Worm (Caenorhabditis elegans) whole organism, L4 larva: ENCODE measurements around the gene nhr-156.
A peak's percentile ranks its signal among the peaks of the same experiment; 100 is the strongest.

Source experiments
- aha-1 ChIP-seq: fragments of 150-350 bp; peaks from one replicate; lab custom pipeline; 2014; ENCODE audit warnings: missing biosample characterization, missing genetic modification characterization
- aly-2 ChIP-seq: sonication (generic microtip); optimal IDR thresholded peaks from 2 replicates; lab custom pipeline; 2018; ENCODE audit warnings: missing biosample characterization, missing genetic modification characterization
- ceh-62 ChIP-seq: sonication (generic microtip); optimal IDR thresholded peaks from 2 replicates; lab custom pipeline; 2017; ENCODE audit warnings: missing biosample characterization, missing genetic modification characterization
- ceh-82 ChIP-seq: sonication (generic microtip); optimal IDR thresholded peaks from 2 replicates; lab custom pipeline; 2017; ENCODE audit warnings: missing biosample characterization, missing genetic modification characterization
- ces-1 ChIP-seq: fragments of 150-350 bp; sonication (generic microtip); optimal IDR thresholded peaks from 4 replicates; lab custom pipeline; 2014; ENCODE audit warnings: missing biosample characterization, missing genetic modification reagents, missing genetic modification characterization
- daf-16 ChIP-seq, 3 experiments: sonication (generic microtip); optimal IDR thresholded peaks; 2 replicates each; lab custom pipeline; 2016 to 2017; ENCODE audit warnings: missing genetic modification characterization in 3 of 3, missing genetic modification reagents in 3 of 3, mild to moderate bottlenecking in 2 of 3, missing compliant biosample characterization in 2 of 3, missing biosample characterization in 1 of 3, moderate library complexity in 1 of 3
- daf-19 ChIP-seq: fragments of 200-800 bp; sonication (Bioruptor generic); conservative IDR thresholded peaks from 2 replicates; pipeline ENCODE4 v1.3.6; 2022; ENCODE audit warnings: missing genetic modification characterization, missing compliant biosample characterization
- dmd-6 ChIP-seq: fragments of 200-800 bp; sonication (Bioruptor generic); IDR thresholded peaks from 2 replicates; pipeline ENCODE4 v1.3.6; 2022; ENCODE audit warnings: missing genetic modification reagents, missing genetic modification characterization, missing compliant biosample characterization
- dmd-8 ChIP-seq: fragments of 200-800 bp; sonication (Bioruptor generic); IDR thresholded peaks from 2 replicates; pipeline ENCODE4 v1.3.6; 2022; ENCODE audit warnings: missing genetic modification characterization, missing compliant biosample characterization
- dpl-1 ChIP-seq: fragments of 150-350 bp; optimal IDR thresholded peaks from 2 replicates; lab custom pipeline; 2014; ENCODE audit warnings: missing biosample characterization, missing genetic modification reagents, missing genetic modification characterization
- duxl-1 ChIP-seq: sonication (generic microtip); optimal IDR thresholded peaks from 2 replicates; lab custom pipeline; 2016; ENCODE audit warnings: mild to moderate bottlenecking, missing genetic modification characterization, moderate library complexity, missing compliant biosample characterization; ENCODE audit not compliant: poor library complexity
- egl-43 ChIP-seq: fragments of 200-800 bp; sonication (Bioruptor generic); IDR thresholded peaks from 2 replicates; pipeline ENCODE4 v1.3.6; 2022; ENCODE audit warnings: missing genetic modification reagents, missing genetic modification characterization, missing compliant biosample characterization
- gei-8 ChIP-seq: fragments of 200-800 bp; sonication (Bioruptor generic); optimal IDR thresholded peaks from 2 replicates; lab custom pipeline; 2018; ENCODE audit warnings: mild to moderate bottlenecking, missing genetic modification characterization, missing compliant biosample characterization
- hlh-11 ChIP-seq: fragments of 200-800 bp; sonication (Bioruptor generic); optimal IDR thresholded peaks from 2 replicates; lab custom pipeline; 2018; ENCODE audit warnings: mild to moderate bottlenecking, missing genetic modification characterization, missing compliant biosample characterization
- lim-7 ChIP-seq: fragments of 200-800 bp; sonication (Bioruptor generic); IDR thresholded peaks from 2 replicates; pipeline ENCODE4 v1.3.6; 2022; ENCODE audit warnings: missing genetic modification characterization, missing compliant biosample characterization
- lin-15B ChIP-seq: fragments of 150-350 bp; sonication (generic microtip); optimal IDR thresholded peaks from 3 replicates; lab custom pipeline; 2014; ENCODE audit warnings: missing biosample characterization, missing genetic modification characterization
- mdl-1 ChIP-seq, 2 experiments: fragments of 150-350 bp in 1 of 2; sonication (generic microtip) in 1 of 2; optimal IDR thresholded peaks; 2 replicates each; lab custom pipeline; 2014 to 2017; ENCODE audit warnings: missing biosample characterization in 2 of 2, missing genetic modification characterization in 2 of 2
- mep-1 ChIP-seq: fragments of 150-350 bp; sonication (generic microtip); optimal IDR thresholded peaks from 3 replicates; lab custom pipeline; 2014; ENCODE audit warnings: missing biosample characterization, missing genetic modification characterization
- nhr-102 ChIP-seq: sonication (generic microtip); optimal IDR thresholded peaks from 2 replicates; lab custom pipeline; 2016; ENCODE audit warnings: mild to moderate bottlenecking, missing genetic modification characterization, moderate library complexity, missing compliant biosample characterization
- nhr-237 ChIP-seq: sonication (generic microtip); optimal IDR thresholded peaks from 2 replicates; lab custom pipeline; 2017; ENCODE audit warnings: missing biosample characterization, missing genetic modification characterization
- nhr-28 ChIP-seq: fragments of 150-350 bp; optimal IDR thresholded peaks from 2 replicates; lab custom pipeline; 2014; ENCODE audit warnings: missing biosample characterization, missing genetic modification characterization
- nhr-6 ChIP-seq: fragments of 150-350 bp; optimal IDR thresholded peaks from 2 replicates; lab custom pipeline; 2014; ENCODE audit warnings: missing biosample characterization, missing genetic modification characterization
- pha-4 ChIP-seq, 2 experiments: fragments of 150-350 bp in 1 of 2; fragments of 200-800 bp in 1 of 2; sonication (Bioruptor generic) in 1 of 2; IDR thresholded peaks in 1 of 2; optimal IDR thresholded peaks in 1 of 2; 2 replicates each; pipeline versions ENCODE4 v1.3.6 to Lab custom; 2014 to 2022; ENCODE audit warnings: missing genetic modification characterization in 2 of 2, missing genetic modification reagents in 2 of 2, missing biosample characterization in 1 of 2, missing compliant biosample characterization in 1 of 2
- pqm-1 ChIP-seq: sonication (generic microtip); optimal IDR thresholded peaks from 2 replicates; lab custom pipeline; 2017; ENCODE audit warnings: missing biosample characterization, missing genetic modification characterization
- skn-1 ChIP-seq: fragments of 150-350 bp; optimal IDR thresholded peaks from 2 replicates; lab custom pipeline; 2014; ENCODE audit warnings: missing biosample characterization, missing genetic modification characterization
- snpc-4 ChIP-seq: fragments of 150-350 bp; optimal IDR thresholded peaks from 2 replicates; lab custom pipeline; 2014; ENCODE audit warnings: missing biosample characterization, missing genetic modification characterization
- spr-3 ChIP-seq: fragments of 200-800 bp; sonication (Bioruptor generic); optimal IDR thresholded peaks from 2 replicates; lab custom pipeline; 2018; ENCODE audit warnings: mild to moderate bottlenecking, missing genetic modification characterization, missing compliant biosample characterization
- unc-62 ChIP-seq, 3 experiments: fragments of 150-350 bp in 1 of 3; sonication (generic microtip); optimal IDR thresholded peaks in 2 of 3; peaks in 1 of 3; 1 replicate in 1 of 3; 2 replicates in 2 of 3; lab custom pipeline; 2014 to 2017; ENCODE audit warnings: missing biosample characterization in 3 of 3, missing genetic modification characterization in 3 of 3, missing genetic modification reagents in 3 of 3, missing genotype in 1 of 3
- zag-1 ChIP-seq: fragments of 150-350 bp; optimal IDR thresholded peaks from 2 replicates; lab custom pipeline; 2014; ENCODE audit warnings: missing biosample characterization, missing genetic modification characterization
- zfp-3 ChIP-seq: fragments of 200-800 bp; sonication (Bioruptor generic); conservative IDR thresholded peaks from 2 replicates; pipeline ENCODE4 v1.3.6; 2022; ENCODE audit warnings: missing genetic modification reagents, missing genetic modification characterization, missing compliant biosample characterization

The nhr-156 gene

DNA sequence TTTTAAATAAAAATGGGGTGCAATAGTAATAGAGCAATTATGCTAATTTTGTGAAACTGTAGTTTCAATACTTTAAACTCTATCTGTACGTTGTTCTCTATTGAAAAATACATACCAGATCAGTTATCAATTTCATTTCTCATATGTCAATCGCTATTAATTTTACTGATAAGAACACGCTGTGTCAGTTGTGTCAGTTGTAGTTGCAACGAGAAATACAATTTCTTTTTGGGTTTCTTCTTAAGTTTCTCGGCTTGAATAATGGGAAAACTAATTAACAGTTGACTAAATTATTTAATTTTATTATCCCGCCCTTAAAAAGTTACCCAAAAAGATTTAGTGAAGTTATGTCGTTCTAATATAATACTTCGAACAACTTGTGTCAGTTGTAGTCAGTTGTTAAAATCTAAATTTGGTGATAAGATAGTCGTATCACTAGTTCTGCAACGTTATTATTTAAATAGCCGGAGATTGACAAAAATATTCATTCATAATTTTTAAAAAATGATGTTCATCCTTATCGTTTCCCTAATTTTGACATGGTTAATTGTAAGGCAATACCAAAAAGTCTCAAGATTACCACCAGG, 30.1 kb downstream of the nhr-156 start, which contains the start of gene cyp-35A5:
Gene cyp-35A5 (plus strand): TSS at position 435 of the 587 bp plus-strand sequence.
- TF ChIP-seq pha-4 (GFP tag; IDR thresholded peaks at IDR 0.05; lab: Robert Waterston, UW) (no peak), pha-4 (tag; optimal IDR thresholded peaks at IDR 0.05; lab: Kevin White, UChicago) (no peak), dmd-6 (0 out of 2 replicates have a peak, but pooled peaks have one; percentile 34), snpc-4 (no peak), nhr-102 (tag; lab: Kevin White, UChicago) (no peak), nhr-28 (tag; lab: Kevin White, UChicago) (peak; percentile 86), zag-1 (tag; lab: Kevin White, UChicago) (no peak), pqm-1 (tag; lab: Kevin White, UChicago) (peak; percentile 7)

DNA sequence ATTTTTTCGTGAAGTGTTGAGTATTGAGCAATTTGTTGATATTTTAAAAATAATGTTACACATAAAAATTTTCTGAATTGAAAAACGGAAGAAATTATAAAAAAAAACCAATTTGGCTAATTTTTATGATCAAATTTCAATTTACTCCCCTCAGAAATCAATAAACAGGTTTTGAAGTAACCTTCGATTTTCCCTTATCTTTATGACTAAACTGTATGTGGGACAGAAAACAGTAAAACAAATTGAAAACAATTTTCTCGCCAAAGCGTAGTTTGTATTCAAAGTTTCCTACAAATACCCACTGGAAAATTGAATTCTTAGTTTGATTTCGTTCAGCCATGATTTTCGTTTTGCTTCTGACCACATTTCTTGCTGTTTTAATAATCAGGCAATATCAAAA, 32.9 kb downstream of the nhr-156 start, which contains the start of gene cyp-35B1:
Gene cyp-35B1 (plus strand): TSS at position 244 of the 400 bp plus-strand sequence.
- TF ChIP-seq daf-16 (GFP tag; optimal IDR thresholded peaks at IDR 0.05; lab: Kevin White, UChicago) (no peak), daf-16 (tag; optimal IDR thresholded peaks at IDR 0.05; lab: Kevin White, UChicago) (peak; percentile 68), nhr-28 (tag; lab: Kevin White, UChicago) (peak; percentile 92), nhr-237 (tag; lab: Kevin White, UChicago) (no peak), ceh-82 (tag; lab: Kevin White, UChicago) (no peak)

DNA sequence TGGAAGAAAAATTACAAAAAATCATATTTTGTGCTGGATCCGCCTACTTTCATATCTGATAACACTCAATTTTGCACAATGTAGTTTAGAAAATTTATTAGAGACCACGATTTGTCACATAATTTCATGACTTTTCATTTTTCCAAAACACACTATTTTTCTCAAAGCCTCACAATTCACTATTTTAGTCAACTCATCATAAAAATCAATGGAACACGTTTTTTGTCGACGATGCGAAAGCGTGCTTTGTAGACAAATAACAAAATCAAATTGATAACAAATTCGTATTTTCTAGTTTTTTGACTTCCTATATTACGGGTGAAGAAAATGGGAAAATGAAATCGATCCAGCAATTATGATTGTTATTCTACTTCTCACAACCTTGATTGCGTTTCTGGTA, 36.0 kb downstream of the nhr-156 start, which contains the start of gene cyp-35B2:
Gene cyp-35B2 (plus strand): TSS at position 301 of the 400 bp plus-strand sequence.
- TF ChIP-seq spr-3 = no peak
- no peak for TF ChIP-seq duxl-1
- peak; percentile 34 for TF ChIP-seq nhr-28 (tag; lab: Kevin White, UChicago)
- no peak for TF ChIP-seq zfp-3 (GFP tag; lab: Robert Waterston, UW)
- TF ChIP-seq dpl-1 (GFP tag; lab: Kevin White, UChicago) = no peak
- TF ChIP-seq ceh-82 (tag; lab: Kevin White, UChicago) = no peak
- TF ChIP-seq nhr-6 (tag; lab: Kevin White, UChicago) = no peak
- TF ChIP-seq dmd-8 = no peak

DNA sequence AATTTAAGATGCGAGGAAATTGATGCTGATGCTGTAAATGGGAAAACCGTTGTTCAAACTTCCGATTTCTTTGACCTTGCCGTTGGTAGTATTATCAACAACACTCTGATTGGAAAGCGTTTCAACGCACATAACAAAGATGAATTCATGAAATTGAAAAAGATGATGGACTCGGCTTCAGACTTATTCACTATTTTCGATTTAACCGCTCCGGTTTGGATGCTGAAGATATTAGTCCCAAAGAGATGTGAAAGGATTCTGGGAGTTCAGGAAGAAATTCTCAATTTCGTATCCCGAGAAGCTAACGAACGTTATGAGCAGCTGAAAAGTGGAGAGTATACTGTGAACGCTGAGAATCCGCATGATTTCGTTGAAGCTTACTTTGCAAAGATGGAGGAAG, 37.5 kb downstream of the nhr-156 start:
- TF ChIP-seq aha-1 (tag; lab: Kevin White, UChicago) (peak; percentile 97), skn-1 (tag; lab: Kevin White, UChicago) (no peak)

DNA sequence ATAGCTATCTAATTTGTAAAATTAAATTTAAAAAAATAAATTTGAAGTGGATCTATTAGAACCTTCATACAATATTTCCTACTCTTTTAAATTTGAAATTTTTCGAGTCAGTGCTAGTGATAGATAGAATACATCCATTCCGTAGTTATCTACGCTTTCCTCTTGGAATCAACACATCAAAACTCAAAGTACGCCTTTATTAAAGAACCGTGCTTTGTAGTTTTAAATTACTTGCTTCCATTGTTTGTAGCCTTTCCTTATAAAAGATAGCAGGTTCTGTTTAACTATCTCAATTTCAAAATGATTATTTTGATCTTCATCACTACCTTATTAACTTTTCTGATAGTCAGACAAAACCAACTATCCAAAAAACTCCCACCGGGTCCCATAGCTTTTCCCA, 39.1 kb downstream of the nhr-156 start, which contains the start of gene cyp-35B3:
Gene cyp-35B3 (plus strand): TSS at position 301 of the 400 bp plus-strand sequence.
- TF ChIP-seq lin-15B (tag; lab: Kevin White, UChicago) (no peak), unc-62 (GFP tag; optimal IDR thresholded peaks at IDR 0.05 in 1 of 2; lab: Kevin White, UChicago) (no peak), unc-62 (tag; optimal IDR thresholded peaks at IDR 0.05; lab: Kevin White, UChicago) (no peak), gei-8 (GFP tag; lab: Kevin White, UChicago) (no peak), mdl-1 (tag; optimal IDR thresholded peaks at IDR 0.05; lab: Kevin White, UChicago) (no peak), aha-1 (tag; lab: Kevin White, UChicago) (no peak), daf-19 (no peak), pha-4 (GFP tag; IDR thresholded peaks at IDR 0.05; lab: Robert Waterston, UW) (no peak), pha-4 (tag; optimal IDR thresholded peaks at IDR 0.05; lab: Kevin White, UChicago) (no peak), ceh-62 (no peak), lim-7 (GFP tag; lab: Robert Waterston, UW) (no peak), zag-1 (tag; lab: Kevin White, UChicago) (no peak), egl-43 (GFP tag; lab: Robert Waterston, UW) (no peak), mep-1 (tag; lab: Kevin White, UChicago) (no peak), aly-2 (no peak), skn-1 (tag; lab: Kevin White, UChicago) (no peak), dmd-6 (no peak), ces-1 (GFP tag; lab: Kevin White, UChicago) (no peak), hlh-11 (no peak)
